Worm (Caenorhabditis elegans): ENCODE data around the gene lig-4.

The lig-4 gene

DNA sequence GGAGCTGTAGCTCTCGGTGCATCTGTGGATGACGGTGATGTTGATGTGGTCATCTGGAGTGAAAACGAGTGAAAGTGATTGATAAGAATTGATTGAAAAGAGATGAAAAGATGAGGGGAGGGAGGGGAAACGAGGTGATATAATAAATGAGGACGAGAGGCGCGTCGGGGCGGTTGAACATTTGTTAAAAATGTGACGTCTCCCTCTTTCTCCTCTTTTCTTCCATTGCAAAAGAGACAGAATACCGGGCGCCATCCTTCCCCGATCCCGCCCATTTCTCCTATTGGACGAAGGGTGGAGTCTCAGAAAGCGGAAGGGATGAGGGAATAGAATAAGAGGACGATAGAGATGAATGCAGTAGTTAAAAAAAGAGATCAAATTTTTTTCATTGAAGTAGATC is 13.4 kb downstream of the lig-4 start (continued):
- no peak for TF ChIP-seq nhr-76 (tag; optimal IDR thresholded peaks at IDR 0.05)
- peak; percentile 1 for TF ChIP-seq lsy-12 (tag; optimal IDR thresholded peaks at IDR 0.05)
- no peak for TF ChIP-seq nhr-67 (tag; optimal IDR thresholded peaks at IDR 0.05)
- no peak for TF ChIP-seq ztf-4 (tag; optimal IDR thresholded peaks at IDR 0.05)
- no peak for TF ChIP-seq nhr-23 (tag; optimal IDR thresholded peaks at IDR 0.05)
- no peak for TF ChIP-seq lin-15B (tag; optimal IDR thresholded peaks at IDR 0.05)
- TF ChIP-seq R02D3.7 (tag; optimal IDR thresholded peaks at IDR 0.05) = no peak
- TF ChIP-seq zag-1 (tag; optimal IDR thresholded peaks at IDR 0.05) = no peak
- no peak for TF ChIP-seq nhr-237 (tag; optimal IDR thresholded peaks at IDR 0.05)
- TF ChIP-seq jun-1 (tag; optimal IDR thresholded peaks at IDR 0.05) = no peak
- TF ChIP-seq pha-4 (tag; optimal IDR thresholded peaks at IDR 0.05) = no peak
- TF ChIP-seq nhr-77 (tag; optimal IDR thresholded peaks at IDR 0.05) = no peak
- peak; percentile 80 for TF ChIP-seq unc-62 (GFP tag; optimal IDR thresholded peaks at IDR 0.05)
- TF ChIP-seq mml-1 (tag; optimal IDR thresholded peaks at IDR 0.05) = no peak
- TF ChIP-seq nhr-43 (tag; optimal IDR thresholded peaks at IDR 0.05; ENCODE audit: poor library complexity, severe bottlenecking) = no peak
- no peak for TF ChIP-seq mdl-1 (tag; optimal IDR thresholded peaks at IDR 0.05)

DNA sequence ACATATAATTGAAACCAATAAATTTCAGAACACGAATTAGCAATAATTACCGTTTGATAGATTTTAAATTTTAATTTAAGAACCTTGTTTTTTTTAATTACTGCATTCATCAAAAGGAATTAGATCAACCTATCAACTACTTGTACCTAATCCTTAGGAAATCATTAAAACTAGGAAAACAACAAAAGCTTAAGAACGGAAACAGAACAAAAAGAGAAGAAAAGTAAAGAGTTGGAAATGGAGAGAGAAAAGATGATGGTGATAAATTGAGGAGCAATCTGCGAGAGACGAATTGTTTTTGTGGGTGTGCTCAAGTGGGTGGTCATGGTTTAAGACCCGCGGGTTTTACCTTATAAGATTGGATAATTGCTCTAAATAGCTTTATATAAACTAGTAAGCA is 14.1 kb downstream of the lig-4 start:
- TF ChIP-seq ceh-9 (tag; optimal IDR thresholded peaks at IDR 0.05) = no peak
- TF ChIP-seq ztf-4 (tag; optimal IDR thresholded peaks at IDR 0.05) = no peak

DNA sequence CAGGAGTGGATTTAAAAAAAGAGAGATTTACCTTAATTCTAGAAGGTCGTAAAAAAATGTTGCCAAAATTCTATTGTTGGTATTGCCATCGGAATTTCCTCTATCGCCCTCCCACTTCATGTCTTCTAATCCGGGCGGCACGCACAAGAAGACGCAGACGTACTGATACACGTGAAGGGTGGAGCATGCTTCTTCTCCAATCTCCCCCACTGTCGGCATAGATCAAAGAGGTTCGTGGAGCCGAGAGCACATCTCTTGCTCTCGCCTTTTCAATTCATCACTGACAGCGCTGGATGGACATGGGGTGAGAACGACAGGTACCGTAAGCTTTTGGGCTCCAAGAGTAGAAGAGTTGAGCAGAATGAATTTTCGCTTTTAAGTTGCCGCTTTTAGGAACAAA is 15.3 kb downstream of the lig-4 start, which contains the start of gene lin-39:
Gene lin-39 (minus strand): TSS at position 74 of the 400 bp plus-strand sequence.
- no peak for TF ChIP-seq lsy-12 (tag; optimal IDR thresholded peaks at IDR 0.05)
- TF ChIP-seq nfya-1 (tag; optimal IDR thresholded peaks at IDR 0.05; ENCODE audit: insufficient read depth) = peak; percentile 53

ce11 chrIII:7542037-7542436 is 20.8 kb downstream of the lig-4 start:
- TF ChIP-seq nhr-28 (tag; optimal IDR thresholded peaks at IDR 0.05) (no peak), nhr-237 (tag; optimal IDR thresholded peaks at IDR 0.05) (no peak), egl-5 (tag; optimal IDR thresholded peaks at IDR 0.05) (no peak), ceh-28 (tag; optimal IDR thresholded peaks at IDR 0.05) (no peak), pqm-1 (tag; optimal IDR thresholded peaks at IDR 0.05) (no peak), fos-1 (tag; optimal IDR thresholded peaks at IDR 0.05) (no peak), jun-1 (tag; optimal IDR thresholded peaks at IDR 0.05) (no peak), nhr-11 (tag; optimal IDR thresholded peaks at IDR 0.05) (no peak), ZK546.5 (tag; optimal IDR thresholded peaks at IDR 0.05) (no peak), fkh-2 (tag; optimal IDR thresholded peaks at IDR 0.05) (no peak)

DNA sequence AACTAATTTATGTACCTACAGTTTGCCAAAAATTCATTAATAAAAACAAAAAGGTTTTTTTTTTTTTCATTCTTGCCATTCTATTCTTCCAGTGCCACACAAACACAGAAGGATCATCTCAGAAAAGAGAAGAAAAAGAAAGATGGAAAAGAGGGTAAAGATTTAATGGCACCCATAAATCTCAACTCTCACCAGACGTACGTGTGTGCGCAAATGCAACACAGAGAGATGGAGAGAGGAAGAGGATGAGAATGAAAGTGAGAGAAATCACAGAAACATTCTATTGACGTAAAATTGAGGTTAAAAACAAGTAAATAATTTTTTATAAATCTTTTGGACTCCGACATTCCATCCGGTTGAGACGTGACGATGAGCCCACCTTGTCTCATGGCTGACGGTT is 22.9 kb downstream of the lig-4 start:
- TF ChIP-seq nfya-1 (tag; optimal IDR thresholded peaks at IDR 0.05; ENCODE audit: insufficient read depth) (peak; percentile 46), nhr-25 (tag; optimal IDR thresholded peaks at IDR 0.05) (no peak), fkh-2 (tag; optimal IDR thresholded peaks at IDR 0.05) (no peak), egl-5 (tag; optimal IDR thresholded peaks at IDR 0.05) (peak; percentile 89), lin-39 (tag; optimal IDR thresholded peaks at IDR 0.05) (no peak), ztf-4 (tag; optimal IDR thresholded peaks at IDR 0.05) (no peak), nhr-12 (tag; optimal IDR thresholded peaks at IDR 0.05) (no peak)

- TF ChIP-seq nhr-28 (tag; optimal IDR thresholded peaks at IDR 0.05) = no peak
- no peak for TF ChIP-seq mml-1 (tag; optimal IDR thresholded peaks at IDR 0.05)
- TF ChIP-seq unc-39 (tag; optimal IDR thresholded peaks at IDR 0.05) = no peak
- TF ChIP-seq snpc-4 (tag; optimal IDR thresholded peaks at IDR 0.05) = no peak
- no peak for TF ChIP-seq egl-27 (tag; optimal IDR thresholded peaks at IDR 0.05)
- TF ChIP-seq nhr-77 (tag; optimal IDR thresholded peaks at IDR 0.05) = no peak
- TF ChIP-seq nhr-76 (tag; optimal IDR thresholded peaks at IDR 0.05) = no peak
- no peak for TF ChIP-seq elt-3 (tag; optimal IDR thresholded peaks at IDR 0.05)
Measured at ce11 chrIII:7545189-7545588, 23.9 kb downstream of the lig-4 start.

Measured in whole organism, L3 larva.